Fruit fly (Drosophila melanogaster): ENCODE data around the gene Rab23.

The Rab23 gene

DNA sequence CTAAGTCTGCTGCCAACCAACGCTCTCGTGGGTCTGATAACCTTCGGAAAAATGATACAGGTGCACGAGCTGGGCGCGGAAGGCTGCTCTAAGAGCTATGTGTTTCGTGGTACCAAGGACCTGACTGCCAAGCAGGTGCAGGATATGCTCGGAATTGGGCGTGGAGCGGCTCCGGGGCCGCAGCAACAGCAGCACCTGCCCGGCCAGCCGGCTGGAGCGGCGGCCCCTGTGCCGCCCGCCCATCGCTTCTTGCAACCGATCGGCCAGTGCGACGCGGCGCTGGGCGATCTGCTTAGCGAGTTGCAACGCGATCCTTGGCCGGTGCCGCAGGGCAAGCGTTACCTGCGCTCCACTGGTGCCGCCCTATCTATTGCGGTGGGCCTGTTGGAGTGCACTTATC lies 35.3 kb downstream of the Rab23 start:
- TF ChIP-seq N (GFP tag; optimal IDR thresholded peaks at IDR 0.05) (no peak), Dfd (GFP tag; optimal IDR thresholded peaks at IDR 0.05) (peak; percentile 66)

DNA sequence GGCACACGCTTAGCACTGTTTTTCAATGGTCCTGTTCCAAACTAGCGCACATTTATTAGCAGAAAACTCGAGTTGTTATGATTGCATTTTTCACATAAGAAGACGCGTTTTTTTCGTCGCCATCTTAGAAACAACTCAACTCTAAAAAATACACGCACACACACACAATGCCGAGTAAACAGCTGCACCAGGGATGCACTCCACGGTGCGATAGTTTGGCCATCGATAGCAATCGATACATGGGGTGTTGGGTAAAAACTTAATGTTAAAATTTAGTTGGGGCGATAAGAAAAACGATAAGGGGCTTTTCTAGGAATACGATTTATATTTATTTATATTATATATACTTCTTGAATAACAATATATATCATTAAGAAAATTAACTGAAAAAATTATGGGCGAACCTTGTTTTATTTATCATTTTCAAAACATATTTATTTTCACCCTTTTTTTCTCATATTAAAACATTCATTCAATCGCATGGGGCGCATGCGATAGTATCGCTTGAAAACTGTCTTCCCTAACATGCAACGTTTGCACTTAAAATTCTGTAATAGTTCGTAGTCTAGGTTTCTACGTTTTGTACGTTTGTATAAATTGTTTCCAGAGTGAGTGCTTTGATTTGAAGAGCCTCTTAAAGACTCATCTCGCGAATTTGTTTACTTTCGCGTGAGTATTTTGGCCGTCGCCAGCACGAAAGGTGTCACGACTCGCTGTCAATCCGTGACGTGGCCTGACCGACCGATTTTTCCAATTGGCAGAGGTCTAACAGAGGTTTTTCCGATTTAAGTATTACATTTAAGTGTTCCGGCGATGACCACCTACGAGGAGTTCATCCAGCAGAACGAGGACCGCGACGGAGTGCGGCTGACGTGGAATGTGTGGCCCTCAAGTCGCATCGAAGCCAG lies 36.4 kb downstream of the Rab23 start, which contains the start of the genes MTA1-like and Sec23:
TSS of gene MTA1-like (minus strand) at position 170 of the 908 bp plus-strand sequence.
TSS of gene Sec23 (plus strand) at position 497 of the 908 bp plus-strand sequence.
- TF ChIP-seq sage (GFP tag; optimal IDR thresholded peaks at IDR 0.05): peak; percentile 35
- TF ChIP-seq brk (GFP tag; optimal IDR thresholded peaks at IDR 0.05): peak; percentile 39
- TF ChIP-seq usp (GFP tag; optimal IDR thresholded peaks at IDR 0.05): no peak
- peak; percentile 33 for TF ChIP-seq CG9705 (GFP tag; optimal IDR thresholded peaks at IDR 0.05)
- peak; percentile 70 for TF ChIP-seq rgr (GFP tag; optimal IDR thresholded peaks at IDR 0.05)
- TF ChIP-seq CG32264 (GFP tag; optimal IDR thresholded peaks at IDR 0.05): no peak
- peak; percentile 71 for TF ChIP-seq Rel (GFP tag; optimal IDR thresholded peaks at IDR 0.05)
- peak; percentile 9 for TF ChIP-seq Rel (tag; optimal IDR thresholded peaks at IDR 0.05)
- peak; percentile 63 for TF ChIP-seq psq (GFP tag; optimal IDR thresholded peaks at IDR 0.05)
- TF ChIP-seq jim (GFP tag; optimal IDR thresholded peaks at IDR 0.05): no peak
- peak; percentile 0 for TF ChIP-seq Myc (optimal IDR thresholded peaks at IDR 0.05)
- TF ChIP-seq fru (GFP tag; optimal IDR thresholded peaks at IDR 0.05): peak; percentile 36
- TF ChIP-seq sv (GFP tag; optimal IDR thresholded peaks at IDR 0.05): peak; percentile 33
- no peak for TF ChIP-seq Abd-B (GFP tag; optimal IDR thresholded peaks at IDR 0.05)
- TF ChIP-seq pan (optimal IDR thresholded peaks at IDR 0.05): no peak
- no peak for TF ChIP-seq lola (GFP tag; optimal IDR thresholded peaks at IDR 0.05)
- TF ChIP-seq dmrt93B (GFP tag; optimal IDR thresholded peaks at IDR 0.05): peak; percentile 54
- TF ChIP-seq br (GFP tag; optimal IDR thresholded peaks at IDR 0.05): peak; percentile 26
- peak; percentile 24 for TF ChIP-seq OdsH (GFP tag; optimal IDR thresholded peaks at IDR 0.05)
- TF ChIP-seq Dif (GFP tag; optimal IDR thresholded peaks at IDR 0.05; ENCODE audit: partially characterized antibody): no peak
- peak; percentile 54 for TF ChIP-seq Sp1 (GFP tag; optimal IDR thresholded peaks at IDR 0.05)
- no peak for TF ChIP-seq Dfd (GFP tag; optimal IDR thresholded peaks at IDR 0.05)
- TF ChIP-seq N (GFP tag; optimal IDR thresholded peaks at IDR 0.05): no peak
- no peak for TF ChIP-seq dl (GFP tag; optimal IDR thresholded peaks at IDR 0.05; ENCODE audit: insufficient read depth in 1 of 2, partially characterized antibody in 2 of 2)
- no peak for TF ChIP-seq Mio (GFP tag; optimal IDR thresholded peaks at IDR 0.05)
- TF ChIP-seq woc (GFP tag; optimal IDR thresholded peaks at IDR 0.05): peak; percentile 66
- TF ChIP-seq GATAd (GFP tag; optimal IDR thresholded peaks at IDR 0.05): no peak
- peak; percentile 72 for TF ChIP-seq HLH106 (tag; optimal IDR thresholded peaks at IDR 0.05)
- peak; percentile 76 for TF ChIP-seq Hnf4 (GFP tag; optimal IDR thresholded peaks at IDR 0.05)
- peak in 1 of 2 experiments; percentile 74 for TF ChIP-seq foxo (GFP tag; optimal IDR thresholded peaks at IDR 0.05)
- TF ChIP-seq dsf (GFP tag; optimal IDR thresholded peaks at IDR 0.05; ENCODE audit: borderline replicate concordance): peak; percentile 48
- TF ChIP-seq Hr83 (GFP tag; optimal IDR thresholded peaks at IDR 0.05; ENCODE audit: poor library complexity, severe bottlenecking): peak; percentile 5
- no peak for TF ChIP-seq Hr78 (GFP tag; optimal IDR thresholded peaks at IDR 0.05)
- peak; percentile 52 for TF ChIP-seq ey (GFP tag; optimal IDR thresholded peaks at IDR 0.05)
- peak; percentile 48 for TF ChIP-seq h (GFP tag; optimal IDR thresholded peaks at IDR 0.05)
- TF ChIP-seq tai (GFP tag; optimal IDR thresholded peaks at IDR 0.05): no peak
- no peak for TF ChIP-seq Vsx2 (GFP tag; optimal IDR thresholded peaks at IDR 0.05; ENCODE audit: partially characterized antibody)
- TF ChIP-seq Jra (GFP tag; optimal IDR thresholded peaks at IDR 0.05): peak; percentile 19
- no peak for TF ChIP-seq CrebA (GFP tag; optimal IDR thresholded peaks at IDR 0.05; ENCODE audit: borderline replicate concordance)

All from whole organism, wandering third instar larva.